Worm (Caenorhabditis elegans): ENCODE results near the gene Y51H4A.1.
"Not testable (repeated sequence)": the region's sequence is repeated elsewhere in the genome, so short reads cannot be mapped to it uniquely, and the experiment has no call there.

The Y51H4A.1 gene

ce11 chrIV:16491411-16492036 is 14.4 kb upstream of the Y51H4A.1 start:
- no peak for TF ChIP-seq dao-5 (tag; optimal IDR thresholded peaks at IDR 0.05)
- no peak for TF ChIP-seq W03F9.2 (tag; optimal IDR thresholded peaks at IDR 0.05)
- peak; percentile 89 for TF ChIP-seq him-1 (tag; optimal IDR thresholded peaks at IDR 0.05)

- TF ChIP-seq W03F9.2 (tag; optimal IDR thresholded peaks at IDR 0.05) (peak; percentile 31), dao-5 (tag; optimal IDR thresholded peaks at IDR 0.05) (no peak), him-1 (tag; optimal IDR thresholded peaks at IDR 0.05) (no peak)
Measured at ce11 chrIV:16489958-16490357, 12.9 kb upstream of the Y51H4A.1 start.

- TF ChIP-seq him-1 (tag; optimal IDR thresholded peaks at IDR 0.05): no peak
- TF ChIP-seq dao-5 (tag; optimal IDR thresholded peaks at IDR 0.05): no peak
- no peak for TF ChIP-seq W03F9.2 (tag; optimal IDR thresholded peaks at IDR 0.05)
Measured at ce11 chrIV:16488921-16489320, 11.8 kb upstream of the Y51H4A.1 start, which contains the start of gene rho-1. Gene rho-1, minus strand, starts transcription at chrIV:16489021.

ce11 chrIV:16483273-16484204 is 6.4 kb upstream of the Y51H4A.1 start:
- no peak for TF ChIP-seq W03F9.2 (tag; optimal IDR thresholded peaks at IDR 0.05)
- no peak for TF ChIP-seq him-1 (tag; optimal IDR thresholded peaks at IDR 0.05)
- no peak for TF ChIP-seq dao-5 (tag; optimal IDR thresholded peaks at IDR 0.05)

ce11 chrIV:16482790-16483189 is 5.7 kb upstream of the Y51H4A.1 start:
- no peak for TF ChIP-seq dao-5 (tag; optimal IDR thresholded peaks at IDR 0.05)
- no peak for TF ChIP-seq him-1 (tag; optimal IDR thresholded peaks at IDR 0.05)
- TF ChIP-seq W03F9.2 (tag; optimal IDR thresholded peaks at IDR 0.05): no peak

ce11 chrIV:16480888-16481287 is 3.8 kb upstream of the Y51H4A.1 start, which contains the start of gene Y51H4A.938:
Gene Y51H4A.938, plus strand, starts transcription at chrIV:16481188.
- not testable (repeated sequence) for TF ChIP-seq dao-5, W03F9.2, him-1 (tag; optimal IDR thresholded peaks at IDR 0.05)

- no peak for TF ChIP-seq him-1 (tag; optimal IDR thresholded peaks at IDR 0.05)
Measured at ce11 chrIV:16476081-16476480, 1.0 kb downstream of the Y51H4A.1 start.

ce11 chrIV:16471569-16471968 is 5.5 kb downstream of the Y51H4A.1 start:
- no peak for TF ChIP-seq W03F9.2 (tag; optimal IDR thresholded peaks at IDR 0.05)
- no peak for TF ChIP-seq dao-5 (tag; optimal IDR thresholded peaks at IDR 0.05)
- no peak for TF ChIP-seq him-1 (tag; optimal IDR thresholded peaks at IDR 0.05)

- not testable (repeated sequence) for TF ChIP-seq W03F9.2, him-1, dao-5 (tag; optimal IDR thresholded peaks at IDR 0.05)
Measured at ce11 chrIV:16470888-16471287, 6.2 kb downstream of the Y51H4A.1 start, which contains the start of gene VY10G11R.1. Gene VY10G11R.1, minus strand, starts transcription at chrIV:16470988.

ce11 chrIV:16446664-16447063 is 30.4 kb downstream of the Y51H4A.1 start:
- TF ChIP-seq him-1 (tag; optimal IDR thresholded peaks at IDR 0.05): no peak

ce11 chrIV:16442963-16443362 is 34.1 kb downstream of the Y51H4A.1 start, which contains the start of gene dlc-4:
Gene dlc-4, plus strand, starts transcription at chrIV:16443263.
- TF ChIP-seq W03F9.2 (tag; optimal IDR thresholded peaks at IDR 0.05): no peak
- no peak for TF ChIP-seq dao-5 (tag; optimal IDR thresholded peaks at IDR 0.05)
- no peak for TF ChIP-seq him-1 (tag; optimal IDR thresholded peaks at IDR 0.05)

ce11 chrIV:16431929-16432328 is 45.2 kb downstream of the Y51H4A.1 start, which contains the start of gene dlc-3:
Gene dlc-3, plus strand, starts transcription at chrIV:16432229.
- TF ChIP-seq dao-5 (tag; optimal IDR thresholded peaks at IDR 0.05): no peak
- TF ChIP-seq W03F9.2 (tag; optimal IDR thresholded peaks at IDR 0.05): no peak
- no peak for TF ChIP-seq him-1 (tag; optimal IDR thresholded peaks at IDR 0.05)

- TF ChIP-seq him-1, dao-5, W03F9.2 (tag; optimal IDR thresholded peaks at IDR 0.05): not testable (repeated sequence)
Measured at ce11 chrIV:16424337-16424736, 52.8 kb downstream of the Y51H4A.1 start, which contains the start of gene Y10G11A.1. Gene Y10G11A.1, plus strand, starts transcription at chrIV:16424637.

Data from whole organism, L4/young adult.